Worm (Caenorhabditis elegans) whole organism, late embryonic: ENCODE measurements around the gene rpac-40.

Experiments
- F13H6.1 ChIP-seq: sonication (generic microtip); optimal IDR thresholded peaks from 2 replicates; lab custom pipeline; 2016; ENCODE audit warnings: missing genetic modification characterization, missing compliant biosample characterization
- K09A11.1 ChIP-seq: sonication (generic microtip); optimal IDR thresholded peaks from 2 replicates; lab custom pipeline; 2017; ENCODE audit warnings: antibody characterized with exemption, mild to moderate bottlenecking, missing genetic modification characterization, missing compliant biosample characterization; ENCODE audit not compliant: insufficient read depth
- Y22D7AL.16 ChIP-seq: sonication (generic microtip); optimal IDR thresholded peaks from 2 replicates; lab custom pipeline; 2016; ENCODE audit warnings: missing genetic modification characterization, missing compliant biosample characterization
- ahr-1 ChIP-seq: sonication (generic microtip); optimal IDR thresholded peaks from 2 replicates; lab custom pipeline; 2016; ENCODE audit warnings: missing genetic modification characterization, missing compliant biosample characterization
- ceh-19 ChIP-seq: fragments of 200-800 bp; sonication (Bioruptor generic); optimal IDR thresholded peaks from 2 replicates; lab custom pipeline; 2018; ENCODE audit warnings: mild to moderate bottlenecking, missing genetic modification characterization, missing compliant biosample characterization
- ceh-2 ChIP-seq: sonication (generic microtip); optimal IDR thresholded peaks from 2 replicates; lab custom pipeline; 2016; ENCODE audit warnings: missing genotype, missing genetic modification characterization, missing compliant biosample characterization
- ceh-22 ChIP-seq: sonication (generic microtip); optimal IDR thresholded peaks from 2 replicates; lab custom pipeline; 2017; ENCODE audit warnings: missing biosample characterization, missing genetic modification characterization
- ceh-24 ChIP-seq: sonication (generic microtip); optimal IDR thresholded peaks from 2 replicates; lab custom pipeline; 2016; ENCODE audit warnings: mild to moderate bottlenecking, missing genetic modification characterization, missing compliant biosample characterization
- ceh-30 ChIP-seq: fragments of 150-350 bp; optimal IDR thresholded peaks from 2 replicates; lab custom pipeline; 2014; ENCODE audit warnings: missing biosample characterization, missing genetic modification characterization
- ceh-31 ChIP-seq: sonication (generic microtip); optimal IDR thresholded peaks from 2 replicates; lab custom pipeline; 2016; ENCODE audit warnings: missing genetic modification characterization, missing compliant biosample characterization
- ceh-45 ChIP-seq: fragments of 200-800 bp; sonication (Bioruptor generic); IDR thresholded peaks from 2 replicates; pipeline ENCODE4 v1.3.6; 2022; ENCODE audit warnings: missing genetic modification reagents, missing genetic modification characterization, missing compliant biosample characterization
- ceh-48 ChIP-seq: sonication (generic microtip); optimal IDR thresholded peaks from 2 replicates; lab custom pipeline; 2016; ENCODE audit warnings: missing genetic modification characterization, inconsistent platforms, missing compliant biosample characterization
- ceh-6 ChIP-seq: fragments of 200-800 bp; sonication (Bioruptor generic); optimal IDR thresholded peaks from 2 replicates; lab custom pipeline; 2018; ENCODE audit warnings: mild to moderate bottlenecking, missing genetic modification characterization, missing compliant biosample characterization
- dmd-4 ChIP-seq: sonication (generic microtip); optimal IDR thresholded peaks from 2 replicates; lab custom pipeline; 2016; ENCODE audit warnings: borderline replicate concordance, missing genetic modification characterization, missing compliant biosample characterization
- elt-2 ChIP-seq: sonication (generic microtip); optimal IDR thresholded peaks from 2 replicates; lab custom pipeline; 2016; ENCODE audit warnings: missing genetic modification reagents, missing genetic modification characterization, missing compliant biosample characterization
- ets-4 ChIP-seq: sonication (generic microtip); optimal IDR thresholded peaks from 2 replicates; lab custom pipeline; 2016; ENCODE audit warnings: missing genetic modification characterization, missing compliant biosample characterization
- eyg-1 ChIP-seq: sonication (generic microtip); optimal IDR thresholded peaks from 2 replicates; lab custom pipeline; 2016; ENCODE audit warnings: missing genotype, missing genetic modification characterization, missing compliant biosample characterization
- fax-1 ChIP-seq: sonication (generic microtip); optimal IDR thresholded peaks from 2 replicates; lab custom pipeline; 2016; ENCODE audit warnings: missing genotype, missing genetic modification characterization, missing compliant biosample characterization
- fkh-6 ChIP-seq: sonication (generic microtip); optimal IDR thresholded peaks from 2 replicates; lab custom pipeline; 2016; ENCODE audit warnings: missing genetic modification characterization, missing compliant biosample characterization
- gmeb-2 ChIP-seq: sonication (generic microtip); optimal IDR thresholded peaks from 2 replicates; lab custom pipeline; 2016; ENCODE audit warnings: missing genetic modification characterization, inconsistent platforms, missing compliant biosample characterization
- hlh-13 ChIP-seq: fragments of 200-800 bp; sonication (Bioruptor generic); optimal IDR thresholded peaks from 2 replicates; lab custom pipeline; 2018; ENCODE audit warnings: mild to moderate bottlenecking, missing genetic modification characterization, missing compliant biosample characterization
- hlh-6 ChIP-seq: sonication (generic microtip); optimal IDR thresholded peaks from 2 replicates; lab custom pipeline; 2016; ENCODE audit warnings: missing genotype, missing genetic modification characterization, missing compliant biosample characterization
- hlh-8 ChIP-seq: sonication (generic microtip); optimal IDR thresholded peaks from 2 replicates; lab custom pipeline; 2016; ENCODE audit warnings: missing genotype, missing genetic modification characterization, missing compliant biosample characterization
- lim-6 ChIP-seq: sonication (generic microtip); optimal IDR thresholded peaks from 2 replicates; lab custom pipeline; 2016; ENCODE audit warnings: missing genetic modification characterization, missing compliant biosample characterization
- madf-2 ChIP-seq: sonication (generic microtip); optimal IDR thresholded peaks from 2 replicates; lab custom pipeline; 2017; ENCODE audit warnings: missing genetic modification characterization, missing compliant biosample characterization
- mec-3 ChIP-seq: sonication (generic microtip); optimal IDR thresholded peaks from 2 replicates; lab custom pipeline; 2016; ENCODE audit warnings: borderline replicate concordance, missing genetic modification characterization, missing compliant biosample characterization
- nfya-1 ChIP-seq: sonication (generic microtip); optimal IDR thresholded peaks from 2 replicates; lab custom pipeline; 2017; ENCODE audit warnings: missing genetic modification characterization, mild to moderate bottlenecking, missing compliant biosample characterization, antibody characterized with exemption, moderate library complexity
- nhr-11 ChIP-seq: fragments of 150-350 bp; optimal IDR thresholded peaks from 2 replicates; lab custom pipeline; 2014; ENCODE audit warnings: missing biosample characterization, missing genetic modification characterization
- nhr-232 ChIP-seq: sonication (generic microtip); optimal IDR thresholded peaks from 2 replicates; lab custom pipeline; 2016; ENCODE audit warnings: missing genetic modification characterization, missing compliant biosample characterization
- npax-4 ChIP-seq: sonication (generic microtip); optimal IDR thresholded peaks from 2 replicates; lab custom pipeline; 2016; ENCODE audit warnings: missing genetic modification characterization, missing compliant biosample characterization
- odd-2 ChIP-seq: sonication (generic microtip); optimal IDR thresholded peaks from 2 replicates; lab custom pipeline; 2017; ENCODE audit warnings: antibody characterized with exemption, mild to moderate bottlenecking, missing genetic modification characterization, missing compliant biosample characterization
- pat-9 ChIP-seq: fragments of 200-800 bp; sonication (Bioruptor generic); optimal IDR thresholded peaks from 2 replicates; lab custom pipeline; 2018; ENCODE audit warnings: mild to moderate bottlenecking, missing genetic modification characterization, moderate library complexity, missing compliant biosample characterization
- pax-1 ChIP-seq: fragments of 150-350 bp; optimal IDR thresholded peaks from 2 replicates; lab custom pipeline; 2014; ENCODE audit warnings: missing biosample characterization, missing genetic modification characterization
- pha-4 ChIP-seq: fragments of 150-350 bp; optimal IDR thresholded peaks from 2 replicates; lab custom pipeline; 2018; ENCODE audit warnings: missing biosample characterization, missing genetic modification reagents, missing genetic modification characterization
- ref-2 ChIP-seq: sonication (generic microtip); optimal IDR thresholded peaks from 2 replicates; lab custom pipeline; 2016; ENCODE audit warnings: missing genetic modification characterization, missing compliant biosample characterization
- sox-4 ChIP-seq: sonication (generic microtip); optimal IDR thresholded peaks from 2 replicates; lab custom pipeline; 2017; ENCODE audit warnings: mild to moderate bottlenecking, missing genetic modification characterization, inconsistent platforms, missing compliant biosample characterization
- tbx-7 ChIP-seq: sonication (generic microtip); optimal IDR thresholded peaks from 2 replicates; lab custom pipeline; 2016; ENCODE audit warnings: missing genotype, missing genetic modification characterization, missing compliant biosample characterization
- ttx-3 ChIP-seq: sonication (generic microtip); optimal IDR thresholded peaks from 2 replicates; lab custom pipeline; 2016; ENCODE audit warnings: missing genetic modification reagents, missing genetic modification characterization, missing compliant biosample characterization
- unc-86 ChIP-seq: sonication (generic microtip); optimal IDR thresholded peaks from 2 replicates; lab custom pipeline; 2016; ENCODE audit warnings: missing genetic modification characterization, missing compliant biosample characterization
- zip-5 ChIP-seq: sonication (generic microtip); optimal IDR thresholded peaks from 2 replicates; lab custom pipeline; 2016; ENCODE audit warnings: missing genetic modification characterization, missing compliant biosample characterization
- ztf-16 ChIP-seq: sonication (generic microtip); optimal IDR thresholded peaks from 2 replicates; lab custom pipeline; 2017; ENCODE audit warnings: missing genetic modification characterization, missing compliant biosample characterization

The rpac-40 gene

ce11 chrV:4164504-4164959 lies 34.8 kb upstream of the rpac-40 start, which contains the start of gene Y45G5AM.3:
Gene Y45G5AM.3 (plus strand): TSS chrV:4164554.
- TF ChIP-seq eyg-1 = no peak
- no peak for TF ChIP-seq ceh-6 (GFP tag; lab: Kevin White, UChicago)
- TF ChIP-seq hlh-13 (GFP tag; lab: Kevin White, UChicago) = no peak
- no peak for TF ChIP-seq odd-2 (tag; lab: Kevin White, UChicago)
- TF ChIP-seq Y22D7AL.16 (tag; lab: Kevin White, UChicago) = no peak
- TF ChIP-seq dmd-4 = no peak
- no peak for TF ChIP-seq ceh-24
- TF ChIP-seq ttx-3 = no peak
- no peak for TF ChIP-seq hlh-8 (tag; lab: Kevin White, UChicago)
- no peak for TF ChIP-seq tbx-7 (tag; lab: Kevin White, UChicago)
- TF ChIP-seq ceh-30 (tag; lab: Kevin White, UChicago) = no peak
- no peak for TF ChIP-seq unc-86
- TF ChIP-seq nfya-1 = no peak
- no peak for TF ChIP-seq ceh-19 (GFP tag; lab: Kevin White, UChicago)
- no peak for TF ChIP-seq ztf-16 (tag; lab: Kevin White, UChicago)
- TF ChIP-seq nhr-11 (tag; lab: Kevin White, UChicago) = no peak
- no peak for TF ChIP-seq pax-1 (tag; lab: Kevin White, UChicago)

ce11 chrV:4168045-4168444 lies 31.2 kb upstream of the rpac-40 start:
- TF ChIP-seq K09A11.1 (tag; lab: Kevin White, UChicago) = no peak
- TF ChIP-seq ceh-22 (tag; lab: Kevin White, UChicago) = no peak
- peak; percentile 97 for TF ChIP-seq nfya-1
- no peak for TF ChIP-seq ttx-3

ce11 chrV:4169658-4170057 lies 29.6 kb upstream of the rpac-40 start:
- TF ChIP-seq madf-2 (tag; lab: Kevin White, UChicago) = no peak
- peak; percentile 2 for TF ChIP-seq nfya-1
- TF ChIP-seq, all 69 proteins: peak for 1

ce11 chrV:4170138-4170537 lies 29.1 kb upstream of the rpac-40 start, which contains the start of gene Y45G5AM.7:
Gene Y45G5AM.7 (minus strand): TSS chrV:4170238.
- TF ChIP-seq ceh-45 (GFP tag; lab: Robert Waterston, UW) = no peak
- TF ChIP-seq, all 69 proteins: peak for 0

- TF ChIP-seq fkh-6 (tag; lab: Kevin White, UChicago) (no peak), ceh-2 (tag; lab: Kevin White, UChicago) (no peak), pha-4 (tag; lab: Kevin White, UChicago) (no peak), ref-2 (no peak), sox-4 (tag; lab: Kevin White, UChicago) (no peak), ets-4 (tag; lab: Kevin White, UChicago) (no peak), unc-86 (no peak), pat-9 (tag; lab: Kevin White, UChicago) (no peak)
These were observed 23.7 kb upstream of the rpac-40 start, which contains the start of the genes coh-4 and pid-5 for ce11 chrV:4175624-4176023. Gene coh-4 (minus strand): TSS chrV:4175640. Gene pid-5 (plus strand): TSS chrV:4175882.

ce11 chrV:4181272-4181671 lies 18.0 kb upstream of the rpac-40 start:
- TF ChIP-seq ceh-24 = no peak
- no peak for TF ChIP-seq ceh-48 (tag; lab: Kevin White, UChicago)
- TF ChIP-seq tbx-7 (tag; lab: Kevin White, UChicago) = no peak
- no peak for TF ChIP-seq F13H6.1 (tag; lab: Kevin White, UChicago)

- TF ChIP-seq tbx-7 (tag; lab: Kevin White, UChicago) = peak; percentile 76
- TF ChIP-seq lim-6 (tag; lab: Kevin White, UChicago) = peak; percentile 43
- TF ChIP-seq ceh-31 = peak; percentile 61
- TF ChIP-seq elt-2 (tag; lab: Kevin White, UChicago) = peak; percentile 45
- TF ChIP-seq mec-3 = no peak
- TF ChIP-seq Y22D7AL.16 (tag; lab: Kevin White, UChicago) = no peak
- no peak for TF ChIP-seq ceh-19 (GFP tag; lab: Kevin White, UChicago)
- TF ChIP-seq zip-5 (tag; lab: Kevin White, UChicago) = peak; percentile 55
- no peak for TF ChIP-seq fkh-6 (tag; lab: Kevin White, UChicago)
- no peak for TF ChIP-seq K09A11.1 (tag; lab: Kevin White, UChicago)
- no peak for TF ChIP-seq gmeb-2
- no peak for TF ChIP-seq nhr-232 (tag; lab: Kevin White, UChicago)
- peak; percentile 14 for TF ChIP-seq eyg-1
- no peak for TF ChIP-seq npax-4 (tag; lab: Kevin White, UChicago)
- TF ChIP-seq ahr-1 = peak; percentile 23
- TF ChIP-seq hlh-6 (tag; lab: Kevin White, UChicago) = peak; percentile 52
- peak; percentile 58 for TF ChIP-seq fax-1 (tag; lab: Kevin White, UChicago)
- peak; percentile 61 for TF ChIP-seq ceh-2 (tag; lab: Kevin White, UChicago)
These were observed 17.6 kb upstream of the rpac-40 start for ce11 chrV:4181727-4182126.
